Worm (Caenorhabditis elegans) whole organism, L2 larva: ENCODE measurements around the gene sid-2.

Experiments used
- C34F6.9 ChIP-seq: fragments of 150-350 bp; optimal IDR thresholded peaks from 2 replicates; lab custom pipeline; 2014; ENCODE audit warnings: missing biosample characterization, missing genetic modification characterization
- F13H6.1 ChIP-seq: sonication (generic microtip); optimal IDR thresholded peaks from 2 replicates; lab custom pipeline; 2016; ENCODE audit warnings: missing genetic modification characterization, missing compliant biosample characterization
- R02D3.7 ChIP-seq: fragments of 150-350 bp; optimal IDR thresholded peaks from 2 replicates; lab custom pipeline; 2014; ENCODE audit warnings: missing biosample characterization, missing genetic modification characterization
- ZK546.5 ChIP-seq: sonication (generic microtip); optimal IDR thresholded peaks from 2 replicates; lab custom pipeline; 2017; ENCODE audit warnings: missing biosample characterization, missing genetic modification characterization
- alr-1 ChIP-seq: fragments of 150-350 bp; optimal IDR thresholded peaks from 2 replicates; lab custom pipeline; 2014; ENCODE audit warnings: missing biosample characterization, missing genetic modification characterization
- aly-2 ChIP-seq: fragments of 150-350 bp; optimal IDR thresholded peaks from 2 replicates; lab custom pipeline; 2014; ENCODE audit warnings: missing biosample characterization, missing genetic modification characterization
- ama-1 ChIP-seq: fragments of 150-350 bp; optimal IDR thresholded peaks from 2 replicates; lab custom pipeline; 2018; ENCODE audit warnings: inconsistent platforms
- blmp-1 ChIP-seq: sonication (generic microtip); optimal IDR thresholded peaks from 2 replicates; lab custom pipeline; 2017; ENCODE audit warnings: missing genetic modification characterization, mild to moderate bottlenecking, missing compliant biosample characterization, antibody characterized with exemption, moderate library complexity; ENCODE audit not compliant: insufficient read depth
- ceh-16 ChIP-seq: fragments of 150-350 bp; optimal IDR thresholded peaks from 2 replicates; lab custom pipeline; 2014; ENCODE audit warnings: missing biosample characterization, missing genetic modification characterization
- crh-2 ChIP-seq: sonication (generic microtip); optimal IDR thresholded peaks from 2 replicates; lab custom pipeline; 2017; ENCODE audit warnings: missing biosample characterization, missing genetic modification characterization
- dmd-4 ChIP-seq: sonication (generic microtip); optimal IDR thresholded peaks from 2 replicates; lab custom pipeline; 2017; ENCODE audit warnings: missing biosample characterization, missing genetic modification characterization
- egl-27 ChIP-seq: sonication (generic microtip); optimal IDR thresholded peaks from 3 replicates; lab custom pipeline; 2017; ENCODE audit warnings: missing biosample characterization, missing genetic modification reagents, missing genetic modification characterization
- elt-1 ChIP-seq: fragments of 150-350 bp; optimal IDR thresholded peaks from 2 replicates; lab custom pipeline; 2014; ENCODE audit warnings: missing biosample characterization, missing genetic modification characterization
- elt-3 ChIP-seq: sonication (generic microtip); optimal IDR thresholded peaks from 2 replicates; lab custom pipeline; 2017; ENCODE audit warnings: missing biosample characterization, missing genetic modification characterization
- fos-1 ChIP-seq: fragments of 150-350 bp; optimal IDR thresholded peaks from 2 replicates; lab custom pipeline; 2014; ENCODE audit warnings: missing biosample characterization, missing genetic modification characterization
- gmeb-1 ChIP-seq: fragments of 150-350 bp; optimal IDR thresholded peaks from 2 replicates; lab custom pipeline; 2014; ENCODE audit warnings: missing biosample characterization, missing genetic modification characterization
- lin-13 ChIP-seq: fragments of 150-350 bp; optimal IDR thresholded peaks from 2 replicates; lab custom pipeline; 2014; ENCODE audit warnings: missing biosample characterization, missing genetic modification reagents, missing genetic modification characterization
- lin-39 ChIP-seq: fragments of 150-350 bp; optimal IDR thresholded peaks from 2 replicates; lab custom pipeline; 2014; ENCODE audit warnings: missing biosample characterization, missing genetic modification reagents, missing genetic modification characterization
- lsy-2 ChIP-seq, 2 experiments: fragments of 150-350 bp in 1 of 2; sonication (generic microtip) in 1 of 2; optimal IDR thresholded peaks; 2 replicates each; lab custom pipeline; 2014 to 2017; ENCODE audit warnings: missing biosample characterization in 2 of 2, missing genetic modification characterization in 2 of 2
- mbf-1 ChIP-seq: sonication (generic microtip); optimal IDR thresholded peaks from 2 replicates; lab custom pipeline; 2017; ENCODE audit warnings: missing biosample characterization, missing genetic modification characterization
- mdl-1 ChIP-seq, 2 experiments: fragments of 150-350 bp in 1 of 2; sonication (generic microtip) in 1 of 2; optimal IDR thresholded peaks; 2 replicates each; lab custom pipeline; 2017; ENCODE audit warnings: missing biosample characterization in 2 of 2, missing genetic modification characterization in 2 of 2
- nhr-12 ChIP-seq: fragments of 150-350 bp; optimal IDR thresholded peaks from 2 replicates; lab custom pipeline; 2014; ENCODE audit warnings: missing biosample characterization, missing genetic modification characterization
- nhr-129 ChIP-seq: fragments of 150-350 bp; optimal IDR thresholded peaks from 2 replicates; lab custom pipeline; 2014; ENCODE audit warnings: missing biosample characterization, missing genetic modification characterization
- nhr-21 ChIP-seq: fragments of 150-350 bp; optimal IDR thresholded peaks from 2 replicates; lab custom pipeline; 2014; ENCODE audit warnings: missing biosample characterization, missing genetic modification characterization
- nhr-23 ChIP-seq: fragments of 150-350 bp; optimal IDR thresholded peaks from 2 replicates; lab custom pipeline; 2014; ENCODE audit warnings: missing biosample characterization, missing genetic modification reagents, missing genetic modification characterization
- nhr-237 ChIP-seq: fragments of 150-350 bp; optimal IDR thresholded peaks from 2 replicates; lab custom pipeline; 2014; ENCODE audit warnings: missing biosample characterization, missing genetic modification characterization
- nhr-25 ChIP-seq: fragments of 150-350 bp; sonication (generic microtip); optimal IDR thresholded peaks from 3 replicates; lab custom pipeline; 2014; ENCODE audit warnings: missing biosample characterization, missing genetic modification characterization
- nhr-6 ChIP-seq: fragments of 150-350 bp; optimal IDR thresholded peaks from 2 replicates; lab custom pipeline; 2014; ENCODE audit warnings: missing biosample characterization, missing genetic modification characterization
- nhr-77 ChIP-seq: fragments of 150-350 bp; optimal IDR thresholded peaks from 2 replicates; lab custom pipeline; 2014; ENCODE audit warnings: missing biosample characterization, missing genetic modification characterization
- peb-1 ChIP-seq: fragments of 150-350 bp; optimal IDR thresholded peaks from 2 replicates; lab custom pipeline; 2014; ENCODE audit warnings: missing biosample characterization, missing genetic modification characterization
- sem-4 ChIP-seq: fragments of 150-350 bp; optimal IDR thresholded peaks from 2 replicates; lab custom pipeline; 2014; ENCODE audit warnings: missing biosample characterization, missing genetic modification reagents, missing genetic modification characterization
- sma-3 ChIP-seq: sonication (generic microtip); optimal IDR thresholded peaks from 2 replicates; lab custom pipeline; 2016; ENCODE audit warnings: missing genetic modification reagents, missing genetic modification characterization, missing compliant biosample characterization
- sma-9 ChIP-seq, 2 experiments: fragments of 150-350 bp in 1 of 2; sonication (generic microtip) in 1 of 2; optimal IDR thresholded peaks; 2 replicates each; lab custom pipeline; 2014 to 2016; ENCODE audit warnings: missing genetic modification characterization in 2 of 2, mild to moderate bottlenecking in 1 of 2, missing biosample characterization in 1 of 2, missing compliant biosample characterization in 1 of 2, missing genetic modification reagents in 1 of 2, moderate library complexity in 1 of 2
- unc-62 ChIP-seq: fragments of 150-350 bp; optimal IDR thresholded peaks from 2 replicates; lab custom pipeline; 2014; ENCODE audit warnings: missing biosample characterization, missing genetic modification reagents, missing genetic modification characterization
- zag-1 ChIP-seq: fragments of 150-350 bp; optimal IDR thresholded peaks from 2 replicates; lab custom pipeline; 2014; ENCODE audit warnings: missing biosample characterization, missing genetic modification characterization
- ztf-1 ChIP-seq: fragments of 200-800 bp; sonication (Bioruptor generic); conservative IDR thresholded peaks from 2 replicates; pipeline ENCODE4 v1.3.6; 2022; ENCODE audit warnings: missing genetic modification characterization, missing compliant biosample characterization
- ztf-11 ChIP-seq: sonication (generic microtip); optimal IDR thresholded peaks from 2 replicates; lab custom pipeline; 2017; ENCODE audit warnings: missing biosample characterization, missing genetic modification characterization
- ztf-4 ChIP-seq: fragments of 150-350 bp; optimal IDR thresholded peaks from 2 replicates; lab custom pipeline; 2014; ENCODE audit warnings: missing biosample characterization, missing genetic modification characterization

The sid-2 gene

DNA sequence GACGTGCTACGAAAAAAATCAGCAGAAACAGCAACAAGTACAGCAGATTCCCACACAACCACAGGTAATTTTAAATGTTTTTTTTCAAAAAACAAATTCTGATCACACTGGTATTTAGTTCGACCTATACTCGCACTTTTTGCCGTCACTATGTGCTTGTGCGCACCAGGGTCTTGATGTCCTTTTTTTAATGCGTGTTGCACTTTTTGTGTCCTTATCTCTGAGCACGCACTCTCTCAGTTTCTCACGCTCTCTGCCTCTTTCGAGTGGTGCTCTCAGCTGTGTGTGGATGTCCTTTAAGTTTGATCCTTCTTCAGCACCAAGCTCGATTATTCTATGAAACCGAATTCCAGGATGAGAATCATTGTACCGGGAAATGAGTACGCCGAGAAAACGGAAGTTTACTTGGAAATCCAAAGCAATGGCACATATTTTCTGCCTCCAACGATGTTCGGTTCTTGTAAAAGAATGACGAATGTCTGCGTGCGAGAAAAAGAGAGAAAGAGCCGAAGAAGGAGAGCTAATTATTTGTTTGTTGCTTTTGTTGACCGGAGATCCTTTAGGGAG lies 39.2 kb downstream of the sid-2 start:
- no peak for TF ChIP-seq mdl-1 (tag; optimal IDR thresholded peaks at IDR 0.05; lab: Kevin White, UChicago)
- TF ChIP-seq nhr-23: no peak
- peak; percentile 51 for TF ChIP-seq F13H6.1
- TF ChIP-seq egl-27: no peak
- no peak for TF ChIP-seq mbf-1
- peak; percentile 19 for TF ChIP-seq zag-1
- no peak for TF ChIP-seq nhr-6 (tag; lab: Kevin White, UChicago)
- TF ChIP-seq nhr-25 (tag; lab: Kevin White, UChicago): no peak
- TF ChIP-seq lsy-2 (tag; optimal IDR thresholded peaks at IDR 0.05; lab: Kevin White, UChicago): peak in 1 of 2 experiments; percentile 30
- TF ChIP-seq ama-1: no peak
- no peak for TF ChIP-seq alr-1 (tag; lab: Kevin White, UChicago)
- no peak for TF ChIP-seq gmeb-1 (tag; lab: Kevin White, UChicago)
- peak; percentile 47 for TF ChIP-seq sma-9 (GFP tag; optimal IDR thresholded peaks at IDR 0.05; lab: Kevin White, UChicago)
- no peak for TF ChIP-seq sma-9 (tag; optimal IDR thresholded peaks at IDR 0.05; lab: Kevin White, UChicago)
- peak; percentile 17 for TF ChIP-seq nhr-129
- TF ChIP-seq fos-1 (tag; lab: Kevin White, UChicago): peak; percentile 13

DNA sequence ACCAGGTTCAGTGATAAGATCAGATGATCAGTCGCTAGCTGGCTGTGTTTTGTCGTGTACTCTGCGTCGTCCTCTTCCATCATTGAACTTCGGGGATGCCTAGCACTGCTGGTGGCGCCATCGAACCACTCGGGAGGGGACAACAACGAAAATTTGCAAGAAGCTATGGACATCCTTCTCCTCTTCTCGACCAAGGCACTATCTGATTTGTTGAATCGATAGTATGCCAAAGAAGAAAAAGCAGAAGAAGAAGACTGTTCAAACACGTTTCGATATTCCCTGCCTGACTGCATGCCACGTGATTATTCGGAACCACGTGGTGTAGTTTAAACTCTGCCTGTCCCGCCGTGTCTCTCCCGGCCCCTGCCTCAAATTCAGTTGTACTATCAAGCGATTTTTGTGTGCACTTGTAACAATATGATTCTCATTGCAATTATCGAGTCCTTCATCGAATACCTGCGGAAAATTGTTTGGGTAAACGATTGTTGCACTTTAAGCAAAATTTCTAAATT lies 40.1 kb downstream of the sid-2 start:
- TF ChIP-seq lin-13 (GFP tag; lab: Kevin White, UChicago): no peak
- TF ChIP-seq C34F6.9 (tag; lab: Kevin White, UChicago): no peak
- TF ChIP-seq sma-9 (GFP tag; optimal IDR thresholded peaks at IDR 0.05; lab: Kevin White, UChicago): peak; percentile 57
- no peak for TF ChIP-seq sma-9 (tag; optimal IDR thresholded peaks at IDR 0.05; lab: Kevin White, UChicago)
- no peak for TF ChIP-seq dmd-4 (tag; lab: Kevin White, UChicago)
- TF ChIP-seq fos-1 (tag; lab: Kevin White, UChicago): no peak
- TF ChIP-seq ama-1: peak; percentile 22
- TF ChIP-seq gmeb-1 (tag; lab: Kevin White, UChicago): no peak
- peak; percentile 53 to 71 for TF ChIP-seq mdl-1 (tag; optimal IDR thresholded peaks at IDR 0.05; lab: Kevin White, UChicago)
- TF ChIP-seq sem-4 (tag; lab: Kevin White, UChicago): no peak
- TF ChIP-seq nhr-21 (tag; lab: Kevin White, UChicago): peak; percentile 63
- peak; percentile 80 for TF ChIP-seq nhr-25 (tag; lab: Kevin White, UChicago)
- peak; percentile 10 for TF ChIP-seq sma-3 (GFP tag; lab: Kevin White, UChicago)
- TF ChIP-seq ztf-4 (tag; lab: Kevin White, UChicago): peak; percentile 24
- peak; percentile 19 for TF ChIP-seq crh-2 (tag; lab: Kevin White, UChicago)
- TF ChIP-seq F13H6.1: peak; percentile 55
- peak in 1 of 2 experiments; percentile 24 for TF ChIP-seq lsy-2 (tag; optimal IDR thresholded peaks at IDR 0.05; lab: Kevin White, UChicago)
- TF ChIP-seq ztf-11: no peak
- TF ChIP-seq elt-3 (tag; lab: Kevin White, UChicago): no peak
- TF ChIP-seq elt-1 (tag; lab: Kevin White, UChicago): no peak
- peak; percentile 2 for TF ChIP-seq blmp-1 (tag; lab: Kevin White, UChicago)

DNA sequence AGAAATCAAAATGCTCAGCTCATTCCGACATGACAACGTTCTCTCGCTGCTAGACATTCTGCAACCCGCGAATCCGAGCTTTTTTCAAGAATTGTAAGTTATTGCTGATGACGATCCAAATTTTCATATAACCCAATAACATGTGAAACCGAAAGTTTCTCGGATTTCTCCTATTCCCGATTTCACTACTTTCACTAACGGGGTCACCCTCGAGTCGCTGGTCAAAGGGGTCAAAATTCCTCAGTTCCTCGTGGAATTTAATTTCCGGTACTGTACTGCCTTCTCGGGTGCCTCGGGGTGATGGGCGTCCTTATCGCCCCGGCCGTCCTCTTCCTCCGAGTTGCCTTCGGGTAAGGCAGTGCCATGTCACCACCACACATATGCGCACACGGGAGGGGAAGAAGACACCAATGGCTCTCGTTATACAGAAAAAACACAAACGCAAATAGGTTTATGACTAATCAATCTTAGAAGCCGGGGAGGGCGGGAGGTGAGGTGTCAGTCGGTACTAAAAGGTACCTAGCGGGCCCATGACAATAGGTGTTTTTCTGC lies 41.0 kb downstream of the sid-2 start:
- TF ChIP-seq blmp-1 (tag; lab: Kevin White, UChicago) (peak; percentile 79), ceh-16 (peak; percentile 6), ama-1 (peak; percentile 56), peb-1 (no peak), sem-4 (tag; lab: Kevin White, UChicago) (peak; percentile 5)

ce11 chrIII:13721066-13721465 lies 41.8 kb downstream of the sid-2 start:
- TF ChIP-seq R02D3.7: no peak
- TF ChIP-seq aly-2 (tag; lab: Kevin White, UChicago): no peak
- no peak for TF ChIP-seq unc-62
- no peak for TF ChIP-seq ZK546.5 (tag; lab: Kevin White, UChicago)
- TF ChIP-seq nhr-12 (tag; lab: Kevin White, UChicago): no peak
- no peak for TF ChIP-seq dmd-4 (tag; lab: Kevin White, UChicago)
- TF ChIP-seq nhr-77 (tag; lab: Kevin White, UChicago): no peak
- no peak for TF ChIP-seq sma-3 (GFP tag; lab: Kevin White, UChicago)
- no peak for TF ChIP-seq fos-1 (tag; lab: Kevin White, UChicago)
- TF ChIP-seq nhr-237: no peak
- no peak for TF ChIP-seq lsy-2 (tag; optimal IDR thresholded peaks at IDR 0.05; lab: Kevin White, UChicago)
- no peak for TF ChIP-seq ztf-11
- no peak for TF ChIP-seq lin-39 (tag; lab: Kevin White, UChicago)
- TF ChIP-seq ztf-1: no peak
- TF ChIP-seq, all 48 proteins: peak for 0
